Worm (Caenorhabditis elegans): Measurements from ENCODE around the gene usp-33.

Gene usp-33

ce11 chrX:15610527-15611091 is 19.4 kb downstream of the usp-33 start (continued):
- TF ChIP-seq unc-62 (GFP tag; optimal IDR thresholded peaks at IDR 0.05) (no peak), ceh-82 (tag; optimal IDR thresholded peaks at IDR 0.05) (no peak), fkh-4 (tag; optimal IDR thresholded peaks at IDR 0.05; ENCODE audit: borderline replicate concordance) (no peak), C04F5.9 (tag; optimal IDR thresholded peaks at IDR 0.05) (no peak), aly-2 (tag; optimal IDR thresholded peaks at IDR 0.05) (peak; percentile 98), blmp-1 (tag; optimal IDR thresholded peaks at IDR 0.05) (peak; percentile 46), hlh-4 (tag; optimal IDR thresholded peaks at IDR 0.05) (no peak), xbp-1 (tag; optimal IDR thresholded peaks at IDR 0.05) (no peak), egl-13 (tag; optimal IDR thresholded peaks at IDR 0.05) (no peak), ces-1 (GFP tag; optimal IDR thresholded peaks at IDR 0.05) (no peak), lin-13 (GFP tag; optimal IDR thresholded peaks at IDR 0.05) (no peak), egl-27 (tag; optimal IDR thresholded peaks at IDR 0.05) (no peak), isw-1 (GFP tag; IDR thresholded peaks at IDR 0.05) (no peak), rnt-1 (tag; optimal IDR thresholded peaks at IDR 0.05) (no peak), efl-1 (optimal IDR thresholded peaks at IDR 0.05) (peak in 1 of 2 experiments; percentile 16), efl-1 (GFP tag; optimal IDR thresholded peaks at IDR 0.05 in 1 of 2) (peak in 1 of 2 experiments; percentile 67), fkh-8 (tag; optimal IDR thresholded peaks at IDR 0.05) (peak; percentile 72), unc-86 (tag; optimal IDR thresholded peaks at IDR 0.05) (no peak), mdl-1 (tag; optimal IDR thresholded peaks at IDR 0.05) (peak in 1 of 2 experiments; percentile 83), nhr-71 (tag; optimal IDR thresholded peaks at IDR 0.05) (peak; percentile 78), zip-4 (GFP tag; optimal IDR thresholded peaks at IDR 0.05) (peak; percentile 76), lir-3 (tag; optimal IDR thresholded peaks at IDR 0.05; ENCODE audit: poor library complexity) (no peak), fos-1 (tag; optimal IDR thresholded peaks at IDR 0.05) (no peak), C16A3.4 (tag; optimal IDR thresholded peaks at IDR 0.05) (peak; percentile 31), pag-3 (tag; optimal IDR thresholded peaks at IDR 0.05; ENCODE audit: borderline replicate concordance, insufficient read depth) (no peak), ceh-88 (GFP tag; IDR thresholded peaks at IDR 0.05) (no peak), lin-14 (GFP tag; optimal IDR thresholded peaks at IDR 0.05) (peak; percentile 60), pqm-1 (tag; optimal IDR thresholded peaks at IDR 0.05) (peak; percentile 84), jun-1 (tag; optimal IDR thresholded peaks at IDR 0.05) (peak; percentile 66), alr-1 (tag; optimal IDR thresholded peaks at IDR 0.05; ENCODE audit: borderline replicate concordance) (no peak), C34B4.2 (tag; optimal IDR thresholded peaks at IDR 0.05) (no peak), grh-1 (GFP tag; IDR thresholded peaks at IDR 0.05) (0 out of 2 replicates have a peak, but pooled peaks have one; percentile 30), snu-23 (GFP tag; optimal IDR thresholded peaks at IDR 0.05) (peak; percentile 55), efl-3 (GFP tag; optimal IDR thresholded peaks at IDR 0.05) (no peak)

- TF ChIP-seq skn-1 (tag; optimal IDR thresholded peaks at IDR 0.05) (peak; percentile 16), sox-4 (tag; optimal IDR thresholded peaks at IDR 0.05) (no peak), lin-14 (GFP tag; optimal IDR thresholded peaks at IDR 0.05) (peak; percentile 14), nhr-20 (tag; optimal IDR thresholded peaks at IDR 0.05) (peak; percentile 17), nhr-47 (tag; optimal IDR thresholded peaks at IDR 0.05) (peak; percentile 24), Y116A8C.19 (tag; optimal IDR thresholded peaks at IDR 0.05; ENCODE audit: borderline replicate concordance) (no peak), ets-5 (GFP tag; IDR thresholded peaks at IDR 0.05) (no peak), snu-23 (GFP tag; optimal IDR thresholded peaks at IDR 0.05) (peak; percentile 14), egl-27 (tag; optimal IDR thresholded peaks at IDR 0.05) (no peak), nhr-71 (tag; optimal IDR thresholded peaks at IDR 0.05) (peak; percentile 14), lin-35 (GFP tag; optimal IDR thresholded peaks at IDR 0.05) (peak in 1 of 2 experiments; percentile 11), grh-1 (GFP tag; IDR thresholded peaks at IDR 0.05) (no peak), ztf-11 (tag; optimal IDR thresholded peaks at IDR 0.05) (no peak), mep-1 (tag; optimal IDR thresholded peaks at IDR 0.05) (peak; percentile 9), mab-9 (GFP tag; IDR thresholded peaks at IDR 0.05) (no peak), lsy-2 (tag; optimal IDR thresholded peaks at IDR 0.05) (peak in 1 of 2 experiments; percentile 16), efl-1 (optimal IDR thresholded peaks at IDR 0.05) (no peak), efl-1 (GFP tag; optimal IDR thresholded peaks at IDR 0.05 in 1 of 2) (no peak), dsc-1 (tag; optimal IDR thresholded peaks at IDR 0.05) (peak; percentile 28), fkh-8 (tag; optimal IDR thresholded peaks at IDR 0.05) (peak; percentile 12)
Measured at ce11 chrX:15613745-15614229, 22.6 kb downstream of the usp-33 start, which contains the start of gene K09E9.3. K09E9.3 (minus strand) TSS chrX:15613795.
